Worm (Caenorhabditis elegans): ENCODE data around the gene kcc-1.

ce11 chrIV:7188528-7189422, 17.3 kb upstream of the kcc-1 start, which contains the start of gene srlf-7:
- TF ChIP-seq fkh-10 (GFP tag; optimal IDR thresholded peaks at IDR 0.05), result no peak
- TF ChIP-seq K09A11.1 (tag; optimal IDR thresholded peaks at IDR 0.05; ENCODE audit: insufficient read depth), result no peak
- TF ChIP-seq dve-1 (tag; optimal IDR thresholded peaks at IDR 0.05), result no peak
- no peak for TF ChIP-seq nhr-232 (tag; optimal IDR thresholded peaks at IDR 0.05)
- TF ChIP-seq hlh-8 (tag; optimal IDR thresholded peaks at IDR 0.05), result no peak
- no peak for TF ChIP-seq pha-4 (tag; optimal IDR thresholded peaks at IDR 0.05)
- TF ChIP-seq eyg-1 (tag; optimal IDR thresholded peaks at IDR 0.05), result no peak
- TF ChIP-seq ama-1 (optimal IDR thresholded peaks at IDR 0.05), result no peak
- no peak for TF ChIP-seq C38D4.7 (GFP tag; optimal IDR thresholded peaks at IDR 0.05)

All from whole organism, late embryonic.